Worm (Caenorhabditis elegans) whole organism, midembryonic: Measurements from ENCODE around the gene C29E4.17.

Experiments
- cog-1 ChIP-seq: sonication (generic microtip); optimal IDR thresholded peaks from 2 replicates; lab custom pipeline; 2016; ENCODE audit warnings: missing genetic modification characterization, missing compliant biosample characterization
- med-1 ChIP-seq: sonication (generic microtip); optimal IDR thresholded peaks from 2 replicates; lab custom pipeline; 2017; ENCODE audit warnings: missing genetic modification characterization, mild to moderate bottlenecking, missing compliant biosample characterization, antibody characterized with exemption, missing genetic modification reagents; ENCODE audit not compliant: insufficient read depth
- ref-1 ChIP-seq: fragments of 200-800 bp; sonication (Bioruptor generic); conservative IDR thresholded peaks from 2 replicates; pipeline ENCODE4 v1.3.6; 2022; ENCODE audit warnings: missing genetic modification reagents, missing genetic modification characterization, missing compliant biosample characterization

DNA sequence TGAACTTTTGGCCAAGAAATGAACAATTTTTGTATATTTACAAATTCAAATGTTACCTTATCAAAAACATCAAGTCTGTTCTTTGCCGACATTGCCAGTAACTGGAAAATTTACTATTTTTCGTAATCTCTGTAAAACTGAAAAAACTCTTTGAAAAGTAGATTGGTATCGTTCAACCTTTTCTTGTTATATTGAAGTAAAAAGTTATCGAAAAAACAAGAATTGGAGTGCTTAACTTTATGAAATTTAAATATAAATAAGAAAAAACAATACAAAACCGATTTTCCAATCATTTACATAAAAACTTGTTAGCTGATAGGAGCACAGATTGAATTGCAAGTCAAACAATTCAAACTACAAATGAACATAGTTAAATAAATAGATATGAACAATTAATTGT lies 37.4 kb upstream of the C29E4.17 start, which contains the start of gene ZK688.11:
- TF ChIP-seq cog-1 (tag; lab: Kevin White, UChicago): no peak
- TF ChIP-seq ref-1 (GFP tag; lab: Robert Waterston, UW): no peak
- TF ChIP-seq med-1: no peak
